Fruit fly (Drosophila melanogaster) whole organism, pupa: Measurements from ENCODE around the gene CG32192.
A peak's percentile ranks its signal among the peaks of the same experiment; 100 is the strongest.

Source experiments
- CG10348 ChIP-seq: fragments of 200-800 bp; sonication (Bioruptor generic); IDR thresholded peaks from 2 replicates; pipeline ENCODE4 v1.3.6; 2022; ENCODE audit warnings: missing biosample characterization, missing genetic modification characterization
- CG12605 ChIP-seq: fragments of 200-800 bp; sonication (Bioruptor generic); IDR thresholded peaks from 2 replicates; pipeline ENCODE4 v1.3.6; 2022; ENCODE audit warnings: missing biosample characterization, missing genetic modification characterization
- CG13204 ChIP-seq: fragments of 200-800 bp; sonication (Bioruptor generic); optimal IDR thresholded peaks from 2 replicates; lab custom pipeline; 2018; ENCODE audit warnings: missing biosample characterization, mild to moderate bottlenecking, missing genetic modification characterization, moderate library complexity
- CG14655 ChIP-seq: fragments of 200-800 bp; sonication (Bioruptor generic); optimal IDR thresholded peaks from 3 replicates; lab custom pipeline; 2017; ENCODE audit warnings: mild to moderate bottlenecking, missing biosample characterization, missing genetic modification reagents, missing genetic modification characterization
- CG15710 ChIP-seq: fragments of 200-800 bp; sonication (Bioruptor generic); optimal IDR thresholded peaks from 2 replicates; lab custom pipeline; 2018; ENCODE audit warnings: missing biosample characterization, mild to moderate bottlenecking, missing genetic modification characterization, moderate library complexity
- CG17806 ChIP-seq: fragments of 200-800 bp; sonication (Bioruptor generic); optimal IDR thresholded peaks from 2 replicates; lab custom pipeline; 2018; ENCODE audit warnings: missing biosample characterization, mild to moderate bottlenecking, missing genetic modification characterization, moderate library complexity
- CG32121 ChIP-seq: fragments of 200-800 bp; sonication (Bioruptor generic); IDR thresholded peaks from 2 replicates; pipeline ENCODE4 v1.3.6; 2022; ENCODE audit warnings: missing biosample characterization, missing genetic modification characterization
- CG34367 ChIP-seq: fragments of 200-800 bp; sonication (Bioruptor generic); optimal IDR thresholded peaks from 2 replicates; lab custom pipeline; 2018; ENCODE audit warnings: missing biosample characterization, mild to moderate bottlenecking, missing genetic modification characterization
- CG4496 ChIP-seq: fragments of 200-800 bp; sonication (Bioruptor generic); IDR thresholded peaks from 3 replicates; pipeline ENCODE4 v1.3.6; 2022; ENCODE audit warnings: missing biosample characterization, missing genetic modification characterization
- CG8159 ChIP-seq: fragments of 200-800 bp; sonication (Bioruptor generic); optimal IDR thresholded peaks from 3 replicates; lab custom pipeline; 2018; ENCODE audit warnings: missing biosample characterization, mild to moderate bottlenecking, missing genetic modification characterization, moderate library complexity
- CG8301 ChIP-seq: fragments of 200-800 bp; sonication (Bioruptor generic); optimal IDR thresholded peaks from 2 replicates; lab custom pipeline; 2018; ENCODE audit warnings: missing biosample characterization, mild to moderate bottlenecking, missing genetic modification characterization
- CG9948 ChIP-seq: fragments of 200-800 bp; sonication (Bioruptor generic); optimal IDR thresholded peaks from 2 replicates; lab custom pipeline; 2018; ENCODE audit warnings: missing biosample characterization, mild to moderate bottlenecking, missing genetic modification characterization, moderate library complexity
- D1 ChIP-seq: fragments of 200-800 bp; sonication (Bioruptor generic); optimal IDR thresholded peaks from 2 replicates; lab custom pipeline; 2018; ENCODE audit warnings: missing biosample characterization, mild to moderate bottlenecking, missing genetic modification characterization, moderate library complexity
- EcR ChIP-seq: fragments of 200-800 bp; sonication (Bioruptor generic); optimal IDR thresholded peaks from 3 replicates; lab custom pipeline; 2019; ENCODE audit warnings: missing biosample characterization, missing genetic modification characterization, mild to moderate bottlenecking, moderate library complexity, missing genetic modification reagents
- Ets98B ChIP-seq: fragments of 200-800 bp; sonication (Bioruptor generic); IDR thresholded peaks from 2 replicates; pipeline ENCODE4 v1.3.6; 2022; ENCODE audit warnings: missing biosample characterization, missing genetic modification characterization
- Pif1A ChIP-seq: fragments of 200-800 bp; sonication (Bioruptor generic); optimal IDR thresholded peaks from 3 replicates; lab custom pipeline; 2016; ENCODE audit warnings: missing biosample characterization, missing genetic modification characterization
- Pif1B ChIP-seq: fragments of 200-800 bp; sonication (Bioruptor generic); optimal IDR thresholded peaks from 3 replicates; lab custom pipeline; 2016; ENCODE audit warnings: missing biosample characterization, missing genetic modification characterization
- Snoo ChIP-seq: fragments of 200-800 bp; sonication (Bioruptor generic); optimal IDR thresholded peaks from 3 replicates; lab custom pipeline; 2017; ENCODE audit warnings: missing biosample characterization, mild to moderate bottlenecking, missing genetic modification characterization, inconsistent platforms
- fd96Ca ChIP-seq: fragments of 200-800 bp; sonication (Bioruptor generic); IDR thresholded peaks from 3 replicates; pipeline ENCODE4 v1.3.6; 2022; ENCODE audit warnings: missing biosample characterization, missing genetic modification characterization
- gl ChIP-seq: fragments of 200-800 bp; sonication (Bioruptor generic); optimal IDR thresholded peaks from 2 replicates; lab custom pipeline; 2018; ENCODE audit warnings: missing biosample characterization, mild to moderate bottlenecking, missing genetic modification characterization
- rn ChIP-seq: fragments of 200-800 bp; sonication (Bioruptor generic); IDR thresholded peaks from 2 replicates; pipeline ENCODE4 v1.3.6; 2022; ENCODE audit warnings: missing biosample characterization, missing genetic modification characterization

CG32192 gene

dm6 chr3L:18015171-18015944, 24.8 kb upstream of the CG32192 start:
- TF ChIP-seq CG4496 (GFP tag; lab: Robert Waterston, UW) = no peak
- TF ChIP-seq rn (GFP tag; lab: Robert Waterston, UW) = no peak
- TF ChIP-seq Ets98B (GFP tag; lab: Robert Waterston, UW) = no peak
- no peak for TF ChIP-seq Pif1A (GFP tag; lab: Kevin White, UChicago)
- TF ChIP-seq CG10348 (GFP tag; lab: Robert Waterston, UW) = no peak
- TF ChIP-seq CG32121 (GFP tag; lab: Robert Waterston, UW) = no peak
- TF ChIP-seq Pif1B = no peak
- TF ChIP-seq fd96Ca (GFP tag; lab: Robert Waterston, UW) = no peak
- no peak for TF ChIP-seq Snoo (tag; lab: Kevin White, UChicago)
- TF ChIP-seq D1 = no peak
- TF ChIP-seq CG34367 (tag; lab: Kevin White, UChicago) = no peak
- TF ChIP-seq CG17806 (tag; lab: Kevin White, UChicago) = no peak
- TF ChIP-seq EcR = no peak
- no peak for TF ChIP-seq CG8159 (tag; lab: Kevin White, UChicago)
- TF ChIP-seq CG15710 (tag; lab: Kevin White, UChicago) = no peak

- TF ChIP-seq Pif1B = no peak
- no peak for TF ChIP-seq CG4496 (GFP tag; lab: Robert Waterston, UW)
- no peak for TF ChIP-seq D1
- no peak for TF ChIP-seq CG8159 (tag; lab: Kevin White, UChicago)
- no peak for TF ChIP-seq Ets98B (GFP tag; lab: Robert Waterston, UW)
- TF ChIP-seq EcR = peak; percentile 98
- TF ChIP-seq CG10348 (GFP tag; lab: Robert Waterston, UW) = no peak
- no peak for TF ChIP-seq rn (GFP tag; lab: Robert Waterston, UW)
- TF ChIP-seq gl = peak; percentile 39
- no peak for TF ChIP-seq CG17806 (tag; lab: Kevin White, UChicago)
- peak; percentile 23 for TF ChIP-seq Pif1A (GFP tag; lab: Kevin White, UChicago)
- no peak for TF ChIP-seq CG14655 (GFP tag; lab: Kevin White, UChicago)
- peak; percentile 35; the same call in 1 of the 2 replicates for TF ChIP-seq CG12605 (GFP tag; lab: Robert Waterston, UW)
- TF ChIP-seq fd96Ca (GFP tag; lab: Robert Waterston, UW) = no peak
- TF ChIP-seq Snoo (tag; lab: Kevin White, UChicago) = no peak
- peak; percentile 17 for TF ChIP-seq CG13204 (GFP tag; lab: Kevin White, UChicago)
- no peak for TF ChIP-seq CG9948 (tag; lab: Kevin White, UChicago)
- TF ChIP-seq CG34367 (tag; lab: Kevin White, UChicago) = no peak
- TF ChIP-seq CG8301 (tag; lab: Kevin White, UChicago) = no peak
- no peak for TF ChIP-seq CG15710 (tag; lab: Kevin White, UChicago)
- TF ChIP-seq CG32121 (GFP tag; lab: Robert Waterston, UW) = no peak
These were observed 23.8 kb upstream of the CG32192 start for dm6 chr3L:18016105-18016842.

- TF ChIP-seq CG14655 (GFP tag; lab: Kevin White, UChicago) = peak; percentile 25
- no peak for TF ChIP-seq CG9948 (tag; lab: Kevin White, UChicago)
These were observed 23.2 kb upstream of the CG32192 start for dm6 chr3L:18016843-18017292.

dm6 chr3L:18017653-18018052, 22.5 kb upstream of the CG32192 start:
- TF ChIP-seq D1 (no peak), CG15710 (tag; lab: Kevin White, UChicago) (no peak), CG9948 (tag; lab: Kevin White, UChicago) (no peak), Pif1A (GFP tag; lab: Kevin White, UChicago) (no peak), CG32121 (GFP tag; lab: Robert Waterston, UW) (no peak), CG8301 (tag; lab: Kevin White, UChicago) (no peak), Pif1B (no peak), Snoo (tag; lab: Kevin White, UChicago) (no peak), CG14655 (GFP tag; lab: Kevin White, UChicago) (no peak), gl (no peak), fd96Ca (GFP tag; lab: Robert Waterston, UW) (no peak), Ets98B (GFP tag; lab: Robert Waterston, UW) (no peak), CG34367 (tag; lab: Kevin White, UChicago) (no peak), CG8159 (tag; lab: Kevin White, UChicago) (no peak), EcR (no peak), CG17806 (tag; lab: Kevin White, UChicago) (no peak)
- TF ChIP-seq, all 21 proteins: peak for 0

- TF ChIP-seq D1 (no peak), Pif1B (no peak), Pif1A (GFP tag; lab: Kevin White, UChicago) (no peak), rn (GFP tag; lab: Robert Waterston, UW) (no peak)
These were observed 21.6 kb upstream of the CG32192 start for dm6 chr3L:18018553-18018952.

- no peak for TF ChIP-seq CG14655 (GFP tag; lab: Kevin White, UChicago)
- no peak for TF ChIP-seq CG32121 (GFP tag; lab: Robert Waterston, UW)
- TF ChIP-seq EcR = no peak
- TF ChIP-seq Ets98B (GFP tag; lab: Robert Waterston, UW) = no peak
- TF ChIP-seq CG15710 (tag; lab: Kevin White, UChicago) = no peak
- TF ChIP-seq fd96Ca (GFP tag; lab: Robert Waterston, UW) = no peak
- TF ChIP-seq CG34367 (tag; lab: Kevin White, UChicago) = no peak
- TF ChIP-seq gl = no peak
- no peak for TF ChIP-seq CG10348 (GFP tag; lab: Robert Waterston, UW)
- TF ChIP-seq CG4496 (GFP tag; lab: Robert Waterston, UW) = no peak
- no peak for TF ChIP-seq rn (GFP tag; lab: Robert Waterston, UW)
- no peak for TF ChIP-seq CG13204 (GFP tag; lab: Kevin White, UChicago)
- no peak for TF ChIP-seq CG9948 (tag; lab: Kevin White, UChicago)
- no peak for TF ChIP-seq Snoo (tag; lab: Kevin White, UChicago)
- no peak for TF ChIP-seq CG8301 (tag; lab: Kevin White, UChicago)
- no peak for TF ChIP-seq CG12605 (GFP tag; lab: Robert Waterston, UW)
- TF ChIP-seq Pif1B = no peak
- TF ChIP-seq, all 21 proteins: peak for 0
These were observed 21.1 kb upstream of the CG32192 start for dm6 chr3L:18018988-18019387.
